Worm (Caenorhabditis elegans) whole organism, L1 larva: Measurements from ENCODE around the gene wrt-9.

Source experiments
- C16A3.4 ChIP-seq: fragments of 150-350 bp; optimal IDR thresholded peaks from 2 replicates; lab custom pipeline; 2014; ENCODE audit warnings: missing biosample characterization, missing genetic modification characterization
- C34B4.2 ChIP-seq: sonication (generic microtip); optimal IDR thresholded peaks from 2 replicates; lab custom pipeline; 2017; ENCODE audit warnings: mild to moderate bottlenecking, missing genetic modification characterization, missing compliant biosample characterization
- aha-1 ChIP-seq: fragments of 150-350 bp; optimal IDR thresholded peaks from 2 replicates; lab custom pipeline; 2014; ENCODE audit warnings: missing biosample characterization, missing genetic modification characterization
- alr-1 ChIP-seq: fragments of 200-800 bp; sonication (Bioruptor generic); optimal IDR thresholded peaks from 2 replicates; lab custom pipeline; 2018; ENCODE audit warnings: borderline replicate concordance, mild to moderate bottlenecking, missing genetic modification characterization, missing compliant biosample characterization
- ama-1 ChIP-seq: fragments of 150-350 bp; optimal IDR thresholded peaks from 2 replicates; lab custom pipeline; 2014
- blmp-1 ChIP-seq: fragments of 150-350 bp; optimal IDR thresholded peaks from 2 replicates; lab custom pipeline; 2014; ENCODE audit warnings: missing biosample characterization, missing genetic modification characterization
- ceh-63 ChIP-seq: fragments of 200-800 bp; sonication (Bioruptor generic); optimal IDR thresholded peaks from 2 replicates; lab custom pipeline; 2018; ENCODE audit warnings: mild to moderate bottlenecking, missing genetic modification characterization, missing compliant biosample characterization
- ceh-8 ChIP-seq: fragments of 200-800 bp; sonication (Bioruptor generic); optimal IDR thresholded peaks from 2 replicates; lab custom pipeline; 2018; ENCODE audit warnings: mild to moderate bottlenecking, missing genetic modification characterization, moderate library complexity, missing compliant biosample characterization
- ceh-88 ChIP-seq: fragments of 200-800 bp; sonication (Bioruptor generic); IDR thresholded peaks from 2 replicates; pipeline ENCODE4 v1.3.6; 2022; ENCODE audit warnings: missing genetic modification characterization, missing compliant biosample characterization
- ceh-90 ChIP-seq: sonication (generic microtip); optimal IDR thresholded peaks from 2 replicates; lab custom pipeline; 2016; ENCODE audit warnings: missing genetic modification characterization, missing compliant biosample characterization
- ces-1 ChIP-seq: fragments of 150-350 bp; optimal IDR thresholded peaks from 2 replicates; lab custom pipeline; 2014; ENCODE audit warnings: missing biosample characterization, missing genetic modification reagents, missing genetic modification characterization
- dpl-1 ChIP-seq, 3 experiments: fragments of 150-350 bp in 2 of 3; sonication (generic microtip) in 1 of 3; optimal IDR thresholded peaks; 2 replicates each; lab custom pipeline; 2014 to 2017; ENCODE audit warnings: missing biosample characterization in 3 of 3, missing genetic modification characterization in 3 of 3, missing genetic modification reagents in 3 of 3
- dsc-1 ChIP-seq: sonication (generic microtip); optimal IDR thresholded peaks from 2 replicates; lab custom pipeline; 2016; ENCODE audit warnings: mild to moderate bottlenecking, missing genetic modification characterization, missing compliant biosample characterization
- egl-13 ChIP-seq: sonication (generic microtip); optimal IDR thresholded peaks from 2 replicates; lab custom pipeline; 2016; ENCODE audit warnings: missing genotype, missing genetic modification reagents, missing genetic modification characterization, missing compliant biosample characterization
- egl-27 ChIP-seq, 2 experiments: fragments of 150-350 bp in 1 of 2; sonication (generic microtip); optimal IDR thresholded peaks; 3 replicates each; lab custom pipeline; 2017 to 2018; ENCODE audit warnings: missing biosample characterization in 2 of 2, missing genetic modification characterization in 2 of 2, missing genetic modification reagents in 2 of 2
- elt-2 ChIP-seq: sonication (generic microtip); optimal IDR thresholded peaks from 2 replicates; lab custom pipeline; 2016; ENCODE audit warnings: missing genetic modification characterization, mild to moderate bottlenecking, inconsistent platforms, missing compliant biosample characterization, missing genetic modification reagents
- elt-3 ChIP-seq, 6 experiments: fragments of 150-350 bp in 1 of 6; sonication (generic microtip); optimal IDR thresholded peaks; 2 replicates each; lab custom pipeline; 2017 to 2018; ENCODE audit warnings: missing biosample characterization in 6 of 6, missing genetic modification characterization in 6 of 6, inconsistent platforms in 1 of 6
- fkh-8 ChIP-seq: sonication (generic microtip); optimal IDR thresholded peaks from 2 replicates; lab custom pipeline; 2016; ENCODE audit warnings: mild to moderate bottlenecking, missing genetic modification characterization, missing compliant biosample characterization
- grh-1 ChIP-seq: fragments of 200-800 bp; sonication (Bioruptor generic); IDR thresholded peaks from 2 replicates; pipeline ENCODE4 v1.3.6; 2022; ENCODE audit warnings: missing genetic modification reagents, missing genetic modification characterization, missing compliant biosample characterization
- hlh-17 ChIP-seq: fragments of 200-800 bp; sonication (Bioruptor generic); optimal IDR thresholded peaks from 2 replicates; lab custom pipeline; 2018; ENCODE audit warnings: missing genetic modification characterization, mild to moderate bottlenecking, missing compliant biosample characterization, moderate library complexity, borderline replicate concordance
- hlh-4 ChIP-seq: sonication (generic microtip); optimal IDR thresholded peaks from 2 replicates; lab custom pipeline; 2016; ENCODE audit warnings: mild to moderate bottlenecking, missing genetic modification characterization, missing compliant biosample characterization
- irx-1 ChIP-seq: sonication (generic microtip); optimal IDR thresholded peaks from 2 replicates; lab custom pipeline; 2016; ENCODE audit warnings: missing genetic modification characterization, missing compliant biosample characterization
- lin-14 ChIP-seq: fragments of 200-800 bp; sonication (Bioruptor generic); optimal IDR thresholded peaks from 2 replicates; lab custom pipeline; 2018; ENCODE audit warnings: mild to moderate bottlenecking, missing genetic modification characterization, moderate library complexity, missing compliant biosample characterization
- lin-35 ChIP-seq, 2 experiments: fragments of 150-350 bp; optimal IDR thresholded peaks; 2 replicates each; lab custom pipeline; 2014; ENCODE audit warnings: missing biosample characterization in 2 of 2, missing genetic modification characterization in 2 of 2, missing genetic modification reagents in 2 of 2
- lsy-2 ChIP-seq, 2 experiments: fragments of 150-350 bp; optimal IDR thresholded peaks; 2 replicates each; lab custom pipeline; 2014; ENCODE audit warnings: missing biosample characterization in 2 of 2, missing genetic modification characterization in 2 of 2
- mab-9 ChIP-seq: fragments of 200-800 bp; sonication (Bioruptor generic); IDR thresholded peaks from 2 replicates; pipeline ENCODE4 v1.3.6; 2022; ENCODE audit warnings: missing genetic modification reagents, missing genetic modification characterization, missing compliant biosample characterization
- mdl-1 ChIP-seq, 2 experiments: fragments of 150-350 bp; optimal IDR thresholded peaks; 2 replicates each; lab custom pipeline; 2014 to 2017; ENCODE audit warnings: missing biosample characterization in 2 of 2, missing genetic modification characterization in 2 of 2, inconsistent platforms in 1 of 2
- mef-2 ChIP-seq: fragments of 150-350 bp; optimal IDR thresholded peaks from 2 replicates; lab custom pipeline; 2014; ENCODE audit warnings: missing biosample characterization, missing genetic modification characterization
- nhr-12 ChIP-seq: sonication (generic microtip); optimal IDR thresholded peaks from 2 replicates; lab custom pipeline; 2017; ENCODE audit warnings: missing biosample characterization, missing genetic modification characterization
- nhr-19 ChIP-seq: fragments of 200-800 bp; sonication (Bioruptor generic); conservative IDR thresholded peaks from 2 replicates; pipeline ENCODE4 v1.3.6; 2022; ENCODE audit warnings: missing genetic modification characterization, missing compliant biosample characterization
- nhr-28 ChIP-seq: fragments of 150-350 bp; optimal IDR thresholded peaks from 2 replicates; lab custom pipeline; 2014; ENCODE audit warnings: missing biosample characterization, missing genetic modification characterization
- nhr-71 ChIP-seq: sonication (generic microtip); optimal IDR thresholded peaks from 2 replicates; lab custom pipeline; 2016; ENCODE audit warnings: mild to moderate bottlenecking, missing genetic modification characterization, moderate library complexity, missing compliant biosample characterization
- nhr-85 ChIP-seq: sonication (generic microtip); peaks from one replicate; lab custom pipeline; 2016; ENCODE audit warnings: missing genetic modification characterization, inconsistent platforms, missing compliant biosample characterization
- nhr-90 ChIP-seq: sonication (generic microtip); optimal IDR thresholded peaks from 2 replicates; lab custom pipeline; 2016; ENCODE audit warnings: mild to moderate bottlenecking, missing genetic modification characterization, missing compliant biosample characterization; ENCODE audit not compliant: poor library complexity
- rnt-1 ChIP-seq: sonication (generic microtip); optimal IDR thresholded peaks from 2 replicates; lab custom pipeline; 2016; ENCODE audit warnings: mild to moderate bottlenecking, missing genetic modification characterization, moderate library complexity, missing compliant biosample characterization
- skn-1 ChIP-seq: fragments of 150-350 bp; optimal IDR thresholded peaks from 2 replicates; lab custom pipeline; 2014; ENCODE audit warnings: missing biosample characterization, missing genetic modification characterization
- unc-130 ChIP-seq: fragments of 150-350 bp; optimal IDR thresholded peaks from 2 replicates; lab custom pipeline; 2017; ENCODE audit warnings: missing biosample characterization, missing genetic modification characterization, inconsistent platforms
- vab-15 ChIP-seq: sonication (generic microtip); optimal IDR thresholded peaks from 2 replicates; lab custom pipeline; 2017; ENCODE audit warnings: missing genotype, mild to moderate bottlenecking, missing genetic modification characterization, missing compliant biosample characterization
- zag-1 ChIP-seq: fragments of 150-350 bp; optimal IDR thresholded peaks from 2 replicates; lab custom pipeline; 2014; ENCODE audit warnings: missing biosample characterization, missing genetic modification characterization
- zip-4 ChIP-seq: fragments of 200-800 bp; sonication (Bioruptor generic); optimal IDR thresholded peaks from 2 replicates; lab custom pipeline; 2018; ENCODE audit warnings: mild to moderate bottlenecking, missing genetic modification characterization, moderate library complexity, missing compliant biosample characterization
- ztf-4 ChIP-seq: fragments of 150-350 bp; optimal IDR thresholded peaks from 2 replicates; lab custom pipeline; 2014; ENCODE audit warnings: missing biosample characterization, missing genetic modification characterization

The wrt-9 gene

DNA sequence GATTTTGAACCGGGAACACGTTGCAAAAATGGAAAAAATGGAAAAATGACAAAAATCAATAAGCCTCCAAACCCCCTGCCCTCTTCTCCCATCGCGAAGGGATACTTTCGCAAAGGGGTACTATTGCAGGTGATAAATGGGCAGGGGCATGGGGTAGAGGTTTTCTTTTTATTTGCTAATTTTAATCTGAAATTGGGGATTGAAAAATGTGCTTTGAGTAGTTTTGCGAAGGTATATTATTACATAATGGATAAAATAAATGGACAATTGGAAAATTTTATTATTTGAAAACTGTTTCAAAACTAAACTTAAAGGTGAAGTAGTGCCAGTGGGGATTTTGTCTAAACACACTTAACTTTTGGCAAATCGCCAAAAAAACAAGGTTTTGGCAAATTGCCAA is 50.6 kb downstream of the wrt-9 start (continued):
- TF ChIP-seq egl-13 = peak; percentile 87
- peak; percentile 49 to 90 for TF ChIP-seq lin-35 (GFP tag; optimal IDR thresholded peaks at IDR 0.05; lab: Kevin White, UChicago)
- TF ChIP-seq mab-9 = peak; percentile 94
- no peak for TF ChIP-seq alr-1 (tag; lab: Kevin White, UChicago)
- peak; percentile 95 for TF ChIP-seq nhr-19 (GFP tag; lab: Robert Waterston, UW)
- peak; percentile 92 for TF ChIP-seq lsy-2 (tag; optimal IDR thresholded peaks at IDR 0.05; lab: Kevin White, UChicago)
- TF ChIP-seq unc-130 = peak; percentile 73
- TF ChIP-seq ceh-90 (tag; lab: Kevin White, UChicago) = no peak
- TF ChIP-seq nhr-90 (tag; lab: Kevin White, UChicago) = peak; percentile 98
- no peak for TF ChIP-seq hlh-17 (GFP tag; lab: Kevin White, UChicago)
- TF ChIP-seq elt-2 = peak; percentile 82
- no peak for TF ChIP-seq ama-1
- peak; percentile 38 for TF ChIP-seq mef-2 (tag; lab: Kevin White, UChicago)
- TF ChIP-seq nhr-12 (tag; lab: Kevin White, UChicago) = peak; percentile 67
- TF ChIP-seq C34B4.2 (tag; lab: Kevin White, UChicago) = no peak
- TF ChIP-seq vab-15 (tag; lab: Kevin White, UChicago) = peak; percentile 70
- TF ChIP-seq ces-1 (GFP tag; lab: Kevin White, UChicago) = no peak
- peak; percentile 73 for TF ChIP-seq ceh-63
- TF ChIP-seq dsc-1 = peak; percentile 99
- TF ChIP-seq fkh-8 (tag; lab: Kevin White, UChicago) = peak; percentile 97
- TF ChIP-seq egl-27 (tag; optimal IDR thresholded peaks at IDR 0.05; lab: Kevin White, UChicago) = peak; percentile 67 to 77
- TF ChIP-seq ceh-88 (GFP tag; lab: Robert Waterston, UW) = peak; percentile 90
- TF ChIP-seq dpl-1 (GFP tag; optimal IDR thresholded peaks at IDR 0.05; lab: Kevin White, UChicago) = peak; percentile 43 to 55 (median 51)
- peak; percentile 97 for TF ChIP-seq rnt-1 (tag; lab: Kevin White, UChicago)
- TF ChIP-seq grh-1 (GFP tag; lab: Robert Waterston, UW) = peak; percentile 88
- peak; percentile 14 to 98 (median 87) for TF ChIP-seq elt-3 (tag; optimal IDR thresholded peaks at IDR 0.05; lab: Kevin White, UChicago)
- peak; percentile 94 for TF ChIP-seq irx-1 (tag; lab: Kevin White, UChicago)
- peak in 1 of 2 experiments; percentile 87 for TF ChIP-seq mdl-1 (tag; optimal IDR thresholded peaks at IDR 0.05; lab: Kevin White, UChicago)
- TF ChIP-seq ztf-4 = peak; percentile 94
- peak; percentile 100 for TF ChIP-seq skn-1
- TF ChIP-seq aha-1 (tag; lab: Kevin White, UChicago) = peak; percentile 58
- TF ChIP-seq, all 84 proteins: peak for 68

DNA sequence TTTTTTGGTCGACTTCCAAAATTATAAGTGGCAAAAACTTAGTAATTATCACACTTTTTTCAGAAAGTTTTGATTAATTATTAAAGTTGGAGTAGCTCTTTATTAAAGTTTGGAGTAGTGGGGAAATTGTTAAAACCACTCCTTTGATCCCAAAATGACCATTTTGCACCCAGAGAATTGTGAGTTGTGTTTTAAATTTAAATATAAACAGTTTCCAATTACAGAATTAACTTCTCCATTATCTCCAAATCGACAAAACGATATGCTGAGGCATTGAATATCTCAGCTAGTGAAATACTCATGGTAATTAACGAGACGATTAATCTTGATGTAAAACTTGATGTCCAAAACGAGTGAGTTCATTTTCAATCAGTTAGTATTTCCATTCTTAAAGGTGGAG is 51.4 kb downstream of the wrt-9 start, which contains the start of gene fbxb-58:
Gene fbxb-58, plus strand, starts transcription at position 301 of the 400 bp plus-strand sequence.
- no peak for TF ChIP-seq nhr-71 (tag; lab: Kevin White, UChicago)
- no peak for TF ChIP-seq hlh-4 (tag; lab: Kevin White, UChicago)
- no peak for TF ChIP-seq blmp-1 (tag; lab: Kevin White, UChicago)
- TF ChIP-seq rnt-1 (tag; lab: Kevin White, UChicago) = no peak
- TF ChIP-seq ceh-8 (GFP tag; lab: Kevin White, UChicago) = no peak
- TF ChIP-seq C16A3.4 (tag; lab: Kevin White, UChicago) = no peak
- no peak for TF ChIP-seq zip-4 (GFP tag; lab: Kevin White, UChicago)
- no peak for TF ChIP-seq nhr-85 (tag; lab: Kevin White, UChicago)
- TF ChIP-seq lin-14 (GFP tag; lab: Kevin White, UChicago) = no peak
- TF ChIP-seq zag-1 = no peak
- TF ChIP-seq nhr-12 (tag; lab: Kevin White, UChicago) = no peak
- no peak for TF ChIP-seq nhr-28 (tag; lab: Kevin White, UChicago)
- no peak for TF ChIP-seq elt-3 (tag; optimal IDR thresholded peaks at IDR 0.05; lab: Kevin White, UChicago)
